Fruit fly (Drosophila melanogaster): ENCODE results near the gene CG14983.

CG14983 gene

dm6 chr3L:3928205-3928942 is 20.7 kb downstream of the CG14983 start:
- TF ChIP-seq CG17801 (GFP tag; optimal IDR thresholded peaks at IDR 0.05; ENCODE audit: partially characterized antibody): peak; percentile 79

- TF ChIP-seq CG17801 (GFP tag; optimal IDR thresholded peaks at IDR 0.05; ENCODE audit: partially characterized antibody): no peak
Measured at dm6 chr3L:3927462-3927861, 21.6 kb downstream of the CG14983 start.

- no peak for TF ChIP-seq CG17801 (GFP tag; optimal IDR thresholded peaks at IDR 0.05; ENCODE audit: partially characterized antibody)
Measured at dm6 chr3L:3926191-3926765, 22.8 kb downstream of the CG14983 start.

dm6 chr3L:3925487-3925886 is 23.6 kb downstream of the CG14983 start:
- no peak for TF ChIP-seq CG17801 (GFP tag; optimal IDR thresholded peaks at IDR 0.05; ENCODE audit: partially characterized antibody)

- TF ChIP-seq CG17801 (GFP tag; optimal IDR thresholded peaks at IDR 0.05; ENCODE audit: partially characterized antibody): no peak
Measured at dm6 chr3L:3923631-3924274, 25.4 kb downstream of the CG14983 start.

- TF ChIP-seq CG17801 (GFP tag; optimal IDR thresholded peaks at IDR 0.05; ENCODE audit: partially characterized antibody): no peak
Measured at dm6 chr3L:3912134-3912533, 37.0 kb downstream of the CG14983 start.

dm6 chr3L:3909831-3910230 is 39.3 kb downstream of the CG14983 start, which contains the start of gene mge:
Gene mge (minus strand): TSS chr3L:3909931.
- TF ChIP-seq CG17801 (GFP tag; optimal IDR thresholded peaks at IDR 0.05; ENCODE audit: partially characterized antibody): no peak

- no peak for TF ChIP-seq CG17801 (GFP tag; optimal IDR thresholded peaks at IDR 0.05; ENCODE audit: partially characterized antibody)
Measured at dm6 chr3L:3908838-3909810, 40.0 kb downstream of the CG14983 start.

- TF ChIP-seq CG17801 (GFP tag; optimal IDR thresholded peaks at IDR 0.05; ENCODE audit: partially characterized antibody): peak; percentile 52
Measured at dm6 chr3L:3905111-3905510, 44.0 kb downstream of the CG14983 start, which contains the start of gene ida. Gene ida (plus strand): TSS chr3L:3905344.

- TF ChIP-seq CG17801 (GFP tag; optimal IDR thresholded peaks at IDR 0.05; ENCODE audit: partially characterized antibody): no peak
Measured at dm6 chr3L:3903301-3903700, 45.8 kb downstream of the CG14983 start, which contains the start of gene Sc2. Gene Sc2 (plus strand): TSS chr3L:3903492.

dm6 chr3L:3902491-3903198 is 46.5 kb downstream of the CG14983 start, which contains the start of gene Ubi-p63E:
Gene Ubi-p63E (minus strand): TSS chr3L:3903184.
- peak; percentile 44 for TF ChIP-seq CG17801 (GFP tag; optimal IDR thresholded peaks at IDR 0.05; ENCODE audit: partially characterized antibody)

dm6 chr3L:3901865-3902490 is 47.1 kb downstream of the CG14983 start:
- peak; percentile 56 for TF ChIP-seq CG17801 (GFP tag; optimal IDR thresholded peaks at IDR 0.05; ENCODE audit: partially characterized antibody)

- no peak for TF ChIP-seq CG17801 (GFP tag; optimal IDR thresholded peaks at IDR 0.05; ENCODE audit: partially characterized antibody)
Measured at dm6 chr3L:3898978-3899377, 50.1 kb downstream of the CG14983 start, which contains the start of gene Ccz1. Gene Ccz1 (minus strand): TSS chr3L:3899156.

All from ovary, adult (tissue).